Fruit fly (Drosophila melanogaster): ENCODE results near the gene velo.
A peak's percentile ranks its signal among the peaks of the same experiment; 100 is the strongest.

The velo gene

dm6 chr3L:6771851-6772250 is 19.3 kb upstream of the velo start:
- no peak for TF ChIP-seq h (GFP tag; optimal IDR thresholded peaks at IDR 0.05)
- no peak for TF ChIP-seq Rel (GFP tag; optimal IDR thresholded peaks at IDR 0.05)
- peak; percentile 38 for TF ChIP-seq Rel (tag; optimal IDR thresholded peaks at IDR 0.05)

dm6 chr3L:6771208-6771607 is 18.7 kb upstream of the velo start:
- TF ChIP-seq foxo (GFP tag; optimal IDR thresholded peaks at IDR 0.05), result peak in 1 of 2 experiments; percentile 65
- peak; percentile 60 for TF ChIP-seq psq (GFP tag; optimal IDR thresholded peaks at IDR 0.05)
- no peak for TF ChIP-seq GATAd (GFP tag; optimal IDR thresholded peaks at IDR 0.05)
- TF ChIP-seq h (GFP tag; optimal IDR thresholded peaks at IDR 0.05), result peak; percentile 73
- TF ChIP-seq dmrt93B (GFP tag; optimal IDR thresholded peaks at IDR 0.05), result no peak
- no peak for TF ChIP-seq jim (GFP tag; optimal IDR thresholded peaks at IDR 0.05)
- peak; percentile 22 for TF ChIP-seq Rel (GFP tag; optimal IDR thresholded peaks at IDR 0.05)
- no peak for TF ChIP-seq Rel (tag; optimal IDR thresholded peaks at IDR 0.05)
- no peak for TF ChIP-seq sv (GFP tag; optimal IDR thresholded peaks at IDR 0.05)
- no peak for TF ChIP-seq Mio (GFP tag; optimal IDR thresholded peaks at IDR 0.05)
- peak; percentile 58 for TF ChIP-seq rgr (GFP tag; optimal IDR thresholded peaks at IDR 0.05)
- no peak for TF ChIP-seq Myc (optimal IDR thresholded peaks at IDR 0.05)
- peak; percentile 27 for TF ChIP-seq brk (GFP tag; optimal IDR thresholded peaks at IDR 0.05)
- no peak for TF ChIP-seq dl (GFP tag; optimal IDR thresholded peaks at IDR 0.05; ENCODE audit: insufficient read depth in 1 of 2, partially characterized antibody in 2 of 2)
- peak; percentile 8 for TF ChIP-seq Jra (GFP tag; optimal IDR thresholded peaks at IDR 0.05)
- TF ChIP-seq Abd-B (GFP tag; optimal IDR thresholded peaks at IDR 0.05), result no peak
- no peak for TF ChIP-seq CrebA (GFP tag; optimal IDR thresholded peaks at IDR 0.05; ENCODE audit: borderline replicate concordance)
- no peak for TF ChIP-seq Hr83 (GFP tag; optimal IDR thresholded peaks at IDR 0.05; ENCODE audit: poor library complexity, severe bottlenecking)
- TF ChIP-seq Vsx2 (GFP tag; optimal IDR thresholded peaks at IDR 0.05; ENCODE audit: partially characterized antibody), result no peak
- TF ChIP-seq woc (GFP tag; optimal IDR thresholded peaks at IDR 0.05), result peak; percentile 63
- TF ChIP-seq dsf (GFP tag; optimal IDR thresholded peaks at IDR 0.05; ENCODE audit: borderline replicate concordance), result no peak
- peak; percentile 22 for TF ChIP-seq tai (GFP tag; optimal IDR thresholded peaks at IDR 0.05)
- no peak for TF ChIP-seq usp (GFP tag; optimal IDR thresholded peaks at IDR 0.05)
- TF ChIP-seq pan (optimal IDR thresholded peaks at IDR 0.05), result no peak
- peak; percentile 41 for TF ChIP-seq br (GFP tag; optimal IDR thresholded peaks at IDR 0.05)
- peak; percentile 71 for TF ChIP-seq Hnf4 (GFP tag; optimal IDR thresholded peaks at IDR 0.05)
- TF ChIP-seq Dif (GFP tag; optimal IDR thresholded peaks at IDR 0.05; ENCODE audit: partially characterized antibody), result no peak
- peak; percentile 65 for TF ChIP-seq ey (GFP tag; optimal IDR thresholded peaks at IDR 0.05)
- TF ChIP-seq OdsH (GFP tag; optimal IDR thresholded peaks at IDR 0.05), result peak; percentile 64
- TF ChIP-seq Hr78 (GFP tag; optimal IDR thresholded peaks at IDR 0.05), result no peak
- no peak for TF ChIP-seq CG9705 (GFP tag; optimal IDR thresholded peaks at IDR 0.05)
- no peak for TF ChIP-seq Dfd (GFP tag; optimal IDR thresholded peaks at IDR 0.05)
- TF ChIP-seq fru (GFP tag; optimal IDR thresholded peaks at IDR 0.05), result peak; percentile 74
- peak; percentile 49 for TF ChIP-seq HLH106 (tag; optimal IDR thresholded peaks at IDR 0.05)
- TF ChIP-seq N (GFP tag; optimal IDR thresholded peaks at IDR 0.05), result no peak
- no peak for TF ChIP-seq lola (GFP tag; optimal IDR thresholded peaks at IDR 0.05)
- peak; percentile 15 for TF ChIP-seq CG32264 (GFP tag; optimal IDR thresholded peaks at IDR 0.05)
- peak; percentile 35 for TF ChIP-seq Sp1 (GFP tag; optimal IDR thresholded peaks at IDR 0.05)
- peak; percentile 44 for TF ChIP-seq sage (GFP tag; optimal IDR thresholded peaks at IDR 0.05)

- TF ChIP-seq lola (GFP tag; optimal IDR thresholded peaks at IDR 0.05) (no peak), CG9705 (GFP tag; optimal IDR thresholded peaks at IDR 0.05) (no peak), Abd-B (GFP tag; optimal IDR thresholded peaks at IDR 0.05) (no peak), pan (optimal IDR thresholded peaks at IDR 0.05) (no peak), Jra (GFP tag; optimal IDR thresholded peaks at IDR 0.05) (no peak), Hnf4 (GFP tag; optimal IDR thresholded peaks at IDR 0.05) (no peak), jim (GFP tag; optimal IDR thresholded peaks at IDR 0.05) (no peak), dmrt93B (GFP tag; optimal IDR thresholded peaks at IDR 0.05) (no peak), Mio (GFP tag; optimal IDR thresholded peaks at IDR 0.05) (no peak), Vsx2 (GFP tag; optimal IDR thresholded peaks at IDR 0.05; ENCODE audit: partially characterized antibody) (no peak), tai (GFP tag; optimal IDR thresholded peaks at IDR 0.05) (no peak), Hr83 (GFP tag; optimal IDR thresholded peaks at IDR 0.05; ENCODE audit: poor library complexity, severe bottlenecking) (no peak), sage (GFP tag; optimal IDR thresholded peaks at IDR 0.05) (no peak), Rel (GFP tag; optimal IDR thresholded peaks at IDR 0.05) (no peak), Rel (tag; optimal IDR thresholded peaks at IDR 0.05) (no peak), CrebA (GFP tag; optimal IDR thresholded peaks at IDR 0.05; ENCODE audit: borderline replicate concordance) (no peak)
These were observed 14.6 kb upstream of the velo start for dm6 chr3L:6767153-6767552.

All from whole organism, wandering third instar larva.